Worm (Caenorhabditis elegans) whole organism, early embryonic: ENCODE measurements around the gene F46F3.3.

Source experiments
- ama-1 ChIP-seq: fragments of 150-350 bp; optimal IDR thresholded peaks from 2 replicates; lab custom pipeline; 2014
- hmbx-1 ChIP-seq: sonication (generic microtip); optimal IDR thresholded peaks from 2 replicates; lab custom pipeline; 2016; ENCODE audit warnings: mild to moderate bottlenecking, missing genetic modification characterization, missing compliant biosample characterization
- hnd-1 ChIP-seq: sonication (generic microtip); optimal IDR thresholded peaks from 2 replicates; lab custom pipeline; 2016; ENCODE audit warnings: missing genetic modification characterization, missing compliant biosample characterization
- tra-4 ChIP-seq: sonication (generic microtip); optimal IDR thresholded peaks from 2 replicates; lab custom pipeline; 2017; ENCODE audit warnings: missing genetic modification characterization, missing compliant biosample characterization

ce11 chrV:11621276-11621675 lies 46.0 kb upstream of the F46F3.3 start:
- TF ChIP-seq hmbx-1 (tag; lab: Kevin White, UChicago) (no peak), ama-1 (lab: Kevin White, UChicago) (no peak), tra-4 (tag; lab: Kevin White, UChicago) (no peak), hnd-1 (tag; lab: Kevin White, UChicago) (no peak)
